Fruit fly (Drosophila melanogaster) whole organism, embryonic: ENCODE data around the gene Gr93d.
A peak's percentile ranks its signal among the peaks of the same experiment; 100 is the strongest.

Experiments
- Aef1 ChIP-seq: fragments of 200-800 bp; sonication (Bioruptor generic); IDR thresholded peaks from 3 replicates; pipeline ENCODE4 v1.3.6; 2022; ENCODE audit warnings: missing biosample characterization, missing genetic modification characterization
- Bdp1 ChIP-seq: fragments of 200-800 bp; sonication (Bioruptor generic); optimal IDR thresholded peaks from 3 replicates; lab custom pipeline; 2016; ENCODE audit warnings: missing biosample characterization, missing genetic modification characterization
- Bgb ChIP-seq: fragments of 200-800 bp; sonication (Bioruptor generic); IDR thresholded peaks from 2 replicates; pipeline ENCODE4 v1.3.6; 2022; ENCODE audit warnings: missing biosample characterization, missing genetic modification characterization; ENCODE audit not compliant: partially characterized antibody
- CG10147 ChIP-seq: fragments of 200-800 bp; sonication (Bioruptor generic); optimal IDR thresholded peaks from 2 replicates; lab custom pipeline; 2019; ENCODE audit warnings: missing biosample characterization, mild to moderate bottlenecking, missing genetic modification characterization, moderate library complexity
- CG10321 ChIP-seq: fragments of 200-800 bp; sonication (Bioruptor generic); IDR thresholded peaks from 2 replicates; pipeline ENCODE4 v1.3.6; 2022; ENCODE audit warnings: missing biosample characterization, missing genetic modification characterization
- CG12071 ChIP-seq: fragments of 200-800 bp; sonication (Bioruptor generic); optimal IDR thresholded peaks from 3 replicates; lab custom pipeline; 2018; ENCODE audit warnings: missing biosample characterization, mild to moderate bottlenecking, missing genetic modification characterization
- CG1233 ChIP-seq: fragments of 200-800 bp; sonication (Bioruptor generic); optimal IDR thresholded peaks from 4 replicates; lab custom pipeline; 2018; ENCODE audit warnings: missing biosample characterization, mild to moderate bottlenecking, missing genetic modification characterization
- CG14441 ChIP-seq: fragments of 200-800 bp; sonication (Bioruptor generic); IDR thresholded peaks from 2 replicates; pipeline ENCODE4 v1.3.6; 2022; ENCODE audit warnings: missing biosample characterization, missing genetic modification characterization
- CG15269 ChIP-seq: fragments of 200-800 bp; sonication (Bioruptor generic); optimal IDR thresholded peaks from 2 replicates; lab custom pipeline; 2018; ENCODE audit warnings: missing biosample characterization, mild to moderate bottlenecking, missing genetic modification characterization, moderate library complexity
- CG3065 ChIP-seq: fragments of 200-800 bp; sonication (Bioruptor generic); optimal IDR thresholded peaks from 2 replicates; lab custom pipeline; 2016; ENCODE audit warnings: missing biosample characterization, missing genetic modification characterization
- CG31224 ChIP-seq: fragments of 200-800 bp; sonication (Bioruptor generic); IDR thresholded peaks from 2 replicates; pipeline ENCODE4 v1.3.6; 2022; ENCODE audit warnings: missing biosample characterization, missing genetic modification characterization
- CG31441 ChIP-seq: fragments of 200-800 bp; sonication (Bioruptor generic); IDR thresholded peaks from 2 replicates; pipeline ENCODE4 v1.3.6; 2022; ENCODE audit warnings: missing biosample characterization, missing genetic modification characterization
- CG3281 ChIP-seq: fragments of 200-800 bp; sonication (Bioruptor generic); optimal IDR thresholded peaks from 3 replicates; lab custom pipeline; 2017; ENCODE audit warnings: missing biosample characterization, mild to moderate bottlenecking, missing genetic modification characterization
- CG34376 ChIP-seq: fragments of 200-800 bp; sonication (Bioruptor generic); optimal IDR thresholded peaks from 2 replicates; lab custom pipeline; 2018; ENCODE audit warnings: missing biosample characterization, mild to moderate bottlenecking, missing genetic modification characterization
- CG3847 ChIP-seq: fragments of 200-800 bp; sonication (Bioruptor generic); IDR thresholded peaks from 2 replicates; pipeline ENCODE4 v1.3.6; 2022; ENCODE audit warnings: missing biosample characterization, missing genetic modification characterization
- CG7271 ChIP-seq: fragments of 200-800 bp; sonication (Bioruptor generic); optimal IDR thresholded peaks from 2 replicates; lab custom pipeline; 2018; ENCODE audit warnings: missing biosample characterization, mild to moderate bottlenecking, missing genetic modification characterization, moderate library complexity
- CG7357 ChIP-seq: fragments of 200-800 bp; sonication (Bioruptor generic); IDR thresholded peaks from 3 replicates; pipeline ENCODE4 v1.3.6; 2022; ENCODE audit warnings: missing biosample characterization, missing genetic modification characterization
- CG9797 ChIP-seq: fragments of 200-800 bp; sonication (Bioruptor generic); optimal IDR thresholded peaks from 3 replicates; lab custom pipeline; 2018; ENCODE audit warnings: missing biosample characterization, mild to moderate bottlenecking, missing genetic modification characterization
- CkIIα-i1 ChIP-seq: fragments of 200-800 bp; sonication (Bioruptor generic); IDR thresholded peaks from 2 replicates; pipeline ENCODE4 v1.3.6; 2022; ENCODE audit warnings: missing biosample characterization, missing genetic modification characterization
- D ChIP-seq, 2 experiments: fragments of 200-800 bp in 1 of 2; fragments of >200 bp in 1 of 2; sonication (Bioruptor generic) in 1 of 2; optimal IDR thresholded peaks; 2 replicates in 1 of 2; 3 replicates in 1 of 2; lab custom pipeline; 2017; ENCODE audit warnings: mild to moderate bottlenecking in 1 of 2, missing biosample characterization in 1 of 2, missing genetic modification characterization in 1 of 2, missing genetic modification reagents in 1 of 2
- Dip2 ChIP-seq: fragments of 200-800 bp; sonication (Bioruptor generic); IDR thresholded peaks from 2 replicates; pipeline ENCODE4 v1.3.6; 2022; ENCODE audit warnings: missing biosample characterization, missing genetic modification characterization
- Dip3 ChIP-seq: fragments of 200-800 bp; sonication (Bioruptor generic); optimal IDR thresholded peaks from 3 replicates; lab custom pipeline; 2016; ENCODE audit warnings: missing biosample characterization, missing genetic modification characterization
- Doc3 ChIP-seq: fragments of 200-800 bp; sonication (Bioruptor generic); IDR thresholded peaks from 3 replicates; pipeline ENCODE4 v1.3.6; 2022; ENCODE audit warnings: missing biosample characterization, missing genetic modification characterization; ENCODE audit not compliant: partially characterized antibody
- Lhr ChIP-seq: fragments of 200-800 bp; sonication (Bioruptor generic); optimal IDR thresholded peaks from 3 replicates; lab custom pipeline; 2017; ENCODE audit warnings: mild to moderate bottlenecking, missing biosample characterization, missing genetic modification reagents, missing genetic modification characterization
- Mad ChIP-seq: fragments of 200-800 bp; sonication (Bioruptor generic); optimal IDR thresholded peaks from 2 replicates; lab custom pipeline; 2016; ENCODE audit warnings: missing biosample characterization, missing genetic modification characterization
- Meics ChIP-seq: fragments of 200-800 bp; sonication (Bioruptor generic); optimal IDR thresholded peaks from 2 replicates; lab custom pipeline; 2017; ENCODE audit warnings: missing biosample characterization, mild to moderate bottlenecking, missing genetic modification characterization
- Pdp1 ChIP-seq, 2 experiments: fragments of 200-800 bp; sonication (Bioruptor generic); optimal IDR thresholded peaks; 3 replicates each; lab custom pipeline; 2016; ENCODE audit warnings: missing biosample characterization in 2 of 2, missing genetic modification characterization in 2 of 2, mild to moderate bottlenecking in 1 of 2, moderate library complexity in 1 of 2
- Trl ChIP-seq, 3 experiments: fragments of >200 bp in 2 of 3; fragments of 200-800 bp in 1 of 3; sonication (Bioruptor generic) in 1 of 3; optimal IDR thresholded peaks; 2 replicates in 1 of 3; 3 replicates in 2 of 3; lab custom pipeline; 2016 to 2017; ENCODE audit warnings: missing biosample characterization in 1 of 3, missing genetic modification characterization in 1 of 3
- ab ChIP-seq: fragments of 200-800 bp; sonication (Bioruptor generic); optimal IDR thresholded peaks from 2 replicates; lab custom pipeline; 2016; ENCODE audit warnings: missing biosample characterization, missing genetic modification characterization
- al ChIP-seq: fragments of 200-800 bp; sonication (Bioruptor generic); IDR thresholded peaks from 2 replicates; pipeline ENCODE4 v1.3.6; 2022; ENCODE audit warnings: missing biosample characterization, missing genetic modification characterization
- ase ChIP-seq: fragments of 200-800 bp; sonication (Bioruptor generic); IDR thresholded peaks from 3 replicates; pipeline ENCODE4 v1.3.6; 2022; ENCODE audit warnings: missing biosample characterization, missing genetic modification characterization
- crp ChIP-seq, 2 experiments: fragments of 200-800 bp; sonication (Bioruptor generic); optimal IDR thresholded peaks; 2 replicates in 1 of 2; 3 replicates in 1 of 2; lab custom pipeline; 2017; ENCODE audit warnings: missing biosample characterization in 2 of 2, missing genetic modification characterization in 2 of 2, mild to moderate bottlenecking in 1 of 2, moderate library complexity in 1 of 2
- disco-r ChIP-seq: fragments of 200-800 bp; sonication (Bioruptor generic); optimal IDR thresholded peaks from 2 replicates; lab custom pipeline; 2016; ENCODE audit warnings: missing biosample characterization, missing genetic modification characterization
- fd96Cb ChIP-seq: fragments of 200-800 bp; sonication (Bioruptor generic); optimal IDR thresholded peaks from 2 replicates; lab custom pipeline; 2018; ENCODE audit warnings: missing biosample characterization, mild to moderate bottlenecking, missing genetic modification characterization, moderate library complexity
- klu ChIP-seq: fragments of 200-800 bp; sonication (Bioruptor generic); IDR thresholded peaks from 2 replicates; pipeline ENCODE4 v1.3.6; 2022; ENCODE audit warnings: missing biosample characterization, missing genetic modification characterization
- lmd ChIP-seq: fragments of 200-800 bp; sonication (Bioruptor generic); IDR thresholded peaks from 2 replicates; pipeline ENCODE4 v1.3.6; 2022; ENCODE audit warnings: missing biosample characterization, missing genetic modification characterization
- mam ChIP-seq: fragments of 200-800 bp; sonication (Bioruptor generic); optimal IDR thresholded peaks from 3 replicates; lab custom pipeline; 2016; ENCODE audit warnings: missing biosample characterization, missing genetic modification characterization
- mld ChIP-seq: fragments of 200-800 bp; sonication (Bioruptor generic); IDR thresholded peaks from 3 replicates; pipeline ENCODE4 v1.3.6; 2022; ENCODE audit warnings: missing biosample characterization, missing genetic modification characterization; ENCODE audit not compliant: partially characterized antibody
- nerfin-2 ChIP-seq: fragments of 200-800 bp; sonication (Bioruptor generic); IDR thresholded peaks from 2 replicates; pipeline ENCODE4 v1.3.6; 2022; ENCODE audit warnings: missing biosample characterization, missing genetic modification characterization; ENCODE audit not compliant: partially characterized antibody
- odd ChIP-seq: fragments of 200-800 bp; sonication (Bioruptor generic); optimal IDR thresholded peaks from 2 replicates; lab custom pipeline; 2017; ENCODE audit warnings: missing biosample characterization, mild to moderate bottlenecking, missing genetic modification characterization
- phol ChIP-seq: fragments of 200-800 bp; sonication (Bioruptor generic); optimal IDR thresholded peaks from 3 replicates; lab custom pipeline; 2018; ENCODE audit warnings: missing biosample characterization, mild to moderate bottlenecking, missing genetic modification characterization, moderate library complexity
- row ChIP-seq: fragments of 200-800 bp; sonication (Bioruptor generic); IDR thresholded peaks from 3 replicates; pipeline ENCODE4 v1.3.6; 2022; ENCODE audit warnings: missing biosample characterization, missing genetic modification characterization
- salm ChIP-seq: fragments of 200-800 bp; sonication (Bioruptor generic); optimal IDR thresholded peaks from 2 replicates; lab custom pipeline; 2018; ENCODE audit warnings: missing biosample characterization, mild to moderate bottlenecking, missing genetic modification characterization
- slp2 ChIP-seq: fragments of 200-800 bp; sonication (Bioruptor generic); optimal IDR thresholded peaks from 2 replicates; lab custom pipeline; 2016; ENCODE audit warnings: missing biosample characterization, missing genetic modification characterization
- sna ChIP-seq: fragments of 200-800 bp; sonication (Bioruptor generic); IDR thresholded peaks from 2 replicates; pipeline ENCODE4 v1.3.6; 2022; ENCODE audit warnings: missing biosample characterization, missing genetic modification characterization; ENCODE audit not compliant: partially characterized antibody
- sqz ChIP-seq: fragments of 200-800 bp; sonication (Bioruptor generic); optimal IDR thresholded peaks from 3 replicates; lab custom pipeline; 2018; ENCODE audit warnings: missing biosample characterization, mild to moderate bottlenecking, missing genetic modification characterization
- sr ChIP-seq: fragments of 200-800 bp; sonication (Bioruptor generic); IDR thresholded peaks from 3 replicates; pipeline ENCODE4 v1.3.6; 2022; ENCODE audit warnings: missing biosample characterization, missing genetic modification characterization
- ssp ChIP-seq: fragments of 200-800 bp; sonication (Bioruptor generic); IDR thresholded peaks from 2 replicates; pipeline ENCODE4 v1.3.6; 2022; ENCODE audit warnings: missing biosample characterization, missing genetic modification characterization
- stc ChIP-seq: fragments of 200-800 bp; sonication (Bioruptor generic); IDR thresholded peaks from 2 replicates; pipeline ENCODE4 v1.3.6; 2022; ENCODE audit warnings: missing biosample characterization, missing genetic modification characterization
- tap ChIP-seq: fragments of 200-800 bp; optimal IDR thresholded peaks from 3 replicates; lab custom pipeline; 2019; ENCODE audit warnings: missing biosample characterization, mild to moderate bottlenecking, missing genetic modification characterization, moderate library complexity
- tgo ChIP-seq: fragments of 200-800 bp; sonication (Bioruptor generic); IDR thresholded peaks from 3 replicates; pipeline ENCODE4 v1.3.6; 2022; ENCODE audit warnings: missing biosample characterization, missing genetic modification characterization

The Gr93d gene

DNA sequence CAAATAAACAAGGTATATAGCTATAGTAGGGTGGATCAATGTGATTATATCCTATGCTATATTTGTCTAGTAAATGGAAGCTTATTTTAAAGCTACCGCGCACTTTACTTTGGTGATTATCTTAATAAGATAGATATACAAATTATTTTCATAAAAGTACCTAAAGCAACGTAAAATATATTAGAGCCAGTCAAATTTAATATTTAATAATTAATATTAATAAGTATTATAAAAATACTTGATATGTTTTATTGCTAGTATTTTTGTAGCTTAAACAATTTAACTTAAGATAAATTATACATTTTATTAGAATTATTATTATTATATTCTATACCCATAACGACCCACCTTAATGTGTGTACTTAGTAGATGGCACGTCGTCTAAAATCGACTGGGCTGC is 6.8 kb downstream of the Gr93d start (continued):
- no peak for TF ChIP-seq Mad (GFP tag; lab: Kevin White, UChicago)
- no peak for TF ChIP-seq al (GFP tag; lab: Robert Waterston, UW)
- TF ChIP-seq CG9797 (GFP tag; lab: Kevin White, UChicago) = no peak
- TF ChIP-seq Dip3 (GFP tag; lab: Kevin White, UChicago) = no peak
- TF ChIP-seq klu (GFP tag; lab: Robert Waterston, UW) = no peak
- TF ChIP-seq lmd (GFP tag; lab: Robert Waterston, UW) = no peak
- peak; percentile 54 for TF ChIP-seq CG31441 (GFP tag; lab: Robert Waterston, UW)
- peak; percentile 34 for TF ChIP-seq CG1233 (GFP tag; lab: Kevin White, UChicago)
- TF ChIP-seq ab = no peak
- no peak for TF ChIP-seq disco-r (GFP tag; lab: Kevin White, UChicago)
- no peak for TF ChIP-seq stc
- no peak for TF ChIP-seq Bgb (GFP tag; lab: Robert Waterston, UW)
- no peak for TF ChIP-seq slp2 (GFP tag; lab: Kevin White, UChicago)
- TF ChIP-seq CG10321 (GFP tag; lab: Robert Waterston, UW) = no peak
- TF ChIP-seq sqz (GFP tag; lab: Kevin White, UChicago) = no peak
- TF ChIP-seq sna (GFP tag; lab: Robert Waterston, UW) = no peak
- peak; percentile 19 for TF ChIP-seq fd96Cb (tag; lab: Kevin White, UChicago)
- TF ChIP-seq CG10147 = peak; percentile 37
- no peak for TF ChIP-seq Aef1 (GFP tag; lab: Robert Waterston, UW)
- no peak for TF ChIP-seq CG12071
- no peak for TF ChIP-seq Doc3 (GFP tag; lab: Robert Waterston, UW)
- no peak for TF ChIP-seq salm (tag; lab: Kevin White, UChicago)
- TF ChIP-seq tgo (GFP tag; lab: Robert Waterston, UW) = no peak
- TF ChIP-seq CG3281 (GFP tag; lab: Kevin White, UChicago) = peak; percentile 54
- TF ChIP-seq ssp (GFP tag; lab: Robert Waterston, UW) = no peak
- no peak for TF ChIP-seq Dip2 (GFP tag; lab: Robert Waterston, UW)
- TF ChIP-seq CG7271 (tag; lab: Kevin White, UChicago) = no peak
- no peak for TF ChIP-seq ase (GFP tag; lab: Robert Waterston, UW)
- no peak for TF ChIP-seq mld (GFP tag; lab: Robert Waterston, UW)
- TF ChIP-seq CkIIα-i1 (GFP tag; lab: Robert Waterston, UW) = no peak
- 0 out of 3 replicates have a peak, but pooled peaks have one; percentile 15 for TF ChIP-seq row (GFP tag; lab: Robert Waterston, UW)
- TF ChIP-seq phol (tag; lab: Kevin White, UChicago) = peak; percentile 34
- TF ChIP-seq mam = no peak
- no peak for TF ChIP-seq Bdp1
- TF ChIP-seq CG15269 (tag; lab: Kevin White, UChicago) = peak; percentile 38
- TF ChIP-seq Pdp1 (GFP tag; optimal IDR thresholded peaks at IDR 0.05; lab: Kevin White, UChicago) = no peak
- TF ChIP-seq Lhr (GFP tag; lab: Kevin White, UChicago) = no peak
- TF ChIP-seq CG3065 = no peak
- no peak for TF ChIP-seq crp (GFP tag; optimal IDR thresholded peaks at IDR 0.05; lab: Kevin White, UChicago)
- peak; percentile 27 for TF ChIP-seq tap (tag; lab: Kevin White, UChicago)
- TF ChIP-seq CG34376 (GFP tag; lab: Kevin White, UChicago) = no peak
- TF ChIP-seq CG31224 (GFP tag; lab: Robert Waterston, UW) = no peak
- TF ChIP-seq nerfin-2 (GFP tag; lab: Robert Waterston, UW) = no peak
- TF ChIP-seq odd = peak; percentile 15
- no peak for TF ChIP-seq sr (GFP tag; lab: Robert Waterston, UW)
- no peak for TF ChIP-seq CG7357 (GFP tag; lab: Robert Waterston, UW)
- no peak for TF ChIP-seq D (optimal IDR thresholded peaks at IDR 0.05; lab: Kevin White, UChicago)
- peak; percentile 31 for TF ChIP-seq D (GFP tag; optimal IDR thresholded peaks at IDR 0.05; lab: Kevin White, UChicago)
- no peak for TF ChIP-seq Trl (optimal IDR thresholded peaks at IDR 0.05; lab: Kevin White, UChicago)
- no peak for TF ChIP-seq Trl (GFP tag; optimal IDR thresholded peaks at IDR 0.05; lab: Kevin White, UChicago)
- TF ChIP-seq CG3847 (GFP tag; lab: Robert Waterston, UW) = no peak
- TF ChIP-seq CG14441 = no peak
- peak; percentile 33 for TF ChIP-seq Meics (GFP tag; lab: Kevin White, UChicago)
